Worm (Caenorhabditis elegans): ENCODE measurements around the gene sph-1.

sph-1 gene

DNA sequence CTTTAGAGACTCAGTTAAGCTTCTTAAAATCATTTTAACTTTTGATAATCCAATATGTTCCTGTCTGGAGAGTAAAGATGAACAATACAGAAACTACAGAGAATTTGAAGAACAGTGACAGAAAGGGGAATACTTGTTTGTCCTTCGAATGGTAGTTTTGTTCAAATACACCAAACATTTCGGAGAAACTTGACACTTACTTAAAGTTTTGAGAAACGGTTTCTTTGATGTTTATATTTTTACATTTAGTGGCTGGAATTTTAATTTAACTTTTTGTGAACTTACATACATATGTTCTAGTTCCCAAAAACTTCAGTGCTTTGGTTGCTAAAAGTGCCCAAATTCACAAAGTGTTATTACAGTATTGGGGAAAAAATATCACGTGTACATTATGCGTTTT, 23.8 kb upstream of the sph-1 start, which contains the start of gene B0218.5:
B0218.5 (minus strand) TSS at position 101 of the 400 bp plus-strand sequence.
- TF ChIP-seq ces-1 (GFP tag; optimal IDR thresholded peaks at IDR 0.05) (no peak), tbx-2 (tag; optimal IDR thresholded peaks at IDR 0.05) (no peak), sptf-1 (tag; optimal IDR thresholded peaks at IDR 0.05) (no peak), fos-1 (tag; optimal IDR thresholded peaks at IDR 0.05) (no peak), F16B12.6 (tag; optimal IDR thresholded peaks at IDR 0.05) (no peak), zag-1 (tag; optimal IDR thresholded peaks at IDR 0.05) (no peak), ceh-88 (GFP tag; IDR thresholded peaks at IDR 0.05) (no peak), nhr-47 (tag; optimal IDR thresholded peaks at IDR 0.05) (no peak), dsc-1 (tag; optimal IDR thresholded peaks at IDR 0.05) (no peak), jun-1 (tag; optimal IDR thresholded peaks at IDR 0.05) (no peak), ceh-8 (GFP tag; optimal IDR thresholded peaks at IDR 0.05) (no peak), ztf-11 (tag; optimal IDR thresholded peaks at IDR 0.05) (no peak), grh-1 (GFP tag; IDR thresholded peaks at IDR 0.05) (no peak), Y116A8C.19 (tag; optimal IDR thresholded peaks at IDR 0.05; ENCODE audit: borderline replicate concordance) (no peak), lin-39 (tag; optimal IDR thresholded peaks at IDR 0.05) (no peak), pqm-1 (tag; optimal IDR thresholded peaks at IDR 0.05) (no peak), elt-3 (tag; optimal IDR thresholded peaks at IDR 0.05) (no peak), mef-2 (tag; optimal IDR thresholded peaks at IDR 0.05) (no peak), unc-86 (tag; optimal IDR thresholded peaks at IDR 0.05) (no peak), lin-35 (GFP tag; optimal IDR thresholded peaks at IDR 0.05) (no peak)

DNA sequence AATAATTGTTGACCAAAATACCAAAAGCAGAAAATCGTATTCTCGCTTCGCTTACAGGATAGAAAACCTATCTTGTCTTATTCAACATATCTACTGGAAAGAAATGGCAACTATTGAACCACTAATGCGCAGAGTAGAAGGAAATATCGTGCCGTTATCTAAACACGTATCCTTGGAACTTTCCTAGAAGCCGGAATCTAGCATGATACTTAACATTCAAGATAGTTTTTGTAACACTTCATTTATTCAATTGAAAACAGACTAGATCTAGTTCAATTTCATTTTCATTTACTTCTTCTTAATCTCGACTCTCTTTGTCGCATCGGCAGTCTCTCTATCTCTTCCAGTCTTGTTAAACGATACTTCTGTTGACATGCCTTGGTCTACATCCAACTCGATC, 21.6 kb upstream of the sph-1 start:
- TF ChIP-seq nhr-11 (tag; optimal IDR thresholded peaks at IDR 0.05) (no peak), unc-86 (tag; optimal IDR thresholded peaks at IDR 0.05) (no peak), nhr-71 (tag; optimal IDR thresholded peaks at IDR 0.05) (no peak), lsy-2 (tag; optimal IDR thresholded peaks at IDR 0.05) (no peak)

DNA sequence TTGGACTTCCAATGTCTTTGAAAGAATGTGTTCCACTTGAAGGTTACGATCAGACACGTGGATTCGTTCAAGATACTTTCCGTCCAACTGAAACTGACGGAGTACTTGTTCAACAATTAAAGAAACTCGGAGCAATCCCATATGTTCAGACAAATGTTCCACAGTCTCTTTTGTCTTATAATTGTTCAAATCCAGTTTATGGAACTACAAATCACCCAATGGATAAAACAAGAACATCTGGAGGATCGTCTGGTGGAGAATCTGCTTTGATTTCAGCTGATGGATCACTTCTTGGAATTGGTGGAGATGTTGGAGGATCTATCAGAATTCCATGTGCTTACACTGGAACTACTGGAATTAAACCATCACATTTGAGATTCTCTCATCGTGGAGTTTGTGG, 19.8 kb upstream of the sph-1 start:
- TF ChIP-seq pqm-1 (tag; optimal IDR thresholded peaks at IDR 0.05) = no peak
- no peak for TF ChIP-seq grh-1 (GFP tag; IDR thresholded peaks at IDR 0.05)
- no peak for TF ChIP-seq egl-27 (tag; optimal IDR thresholded peaks at IDR 0.05)
- no peak for TF ChIP-seq efl-1 (optimal IDR thresholded peaks at IDR 0.05)
- TF ChIP-seq efl-1 (GFP tag; optimal IDR thresholded peaks at IDR 0.05 in 1 of 2) = peak in 1 of 2 experiments; percentile 14

DNA sequence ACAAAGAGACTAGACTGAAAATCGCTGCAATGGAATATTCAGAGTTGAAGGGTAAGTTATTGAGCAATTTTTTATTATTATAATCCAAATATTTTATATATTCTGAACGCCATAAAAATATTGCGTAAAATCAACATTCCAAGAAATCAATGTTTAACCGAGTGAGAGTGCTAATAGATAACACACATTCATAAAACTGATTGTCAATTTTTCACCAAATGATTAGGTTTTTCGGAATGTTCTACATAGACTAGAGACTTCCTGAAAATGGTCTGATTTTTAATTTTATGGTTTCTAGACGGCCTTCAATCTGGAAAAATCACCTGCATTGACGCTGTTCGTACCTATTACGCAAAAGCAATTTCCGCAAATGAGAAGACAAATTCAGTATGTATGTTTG, 19.3 kb upstream of the sph-1 start:
- TF ChIP-seq elt-2 (tag; optimal IDR thresholded peaks at IDR 0.05) (peak; percentile 37), irx-1 (tag; optimal IDR thresholded peaks at IDR 0.05) (no peak)

DNA sequence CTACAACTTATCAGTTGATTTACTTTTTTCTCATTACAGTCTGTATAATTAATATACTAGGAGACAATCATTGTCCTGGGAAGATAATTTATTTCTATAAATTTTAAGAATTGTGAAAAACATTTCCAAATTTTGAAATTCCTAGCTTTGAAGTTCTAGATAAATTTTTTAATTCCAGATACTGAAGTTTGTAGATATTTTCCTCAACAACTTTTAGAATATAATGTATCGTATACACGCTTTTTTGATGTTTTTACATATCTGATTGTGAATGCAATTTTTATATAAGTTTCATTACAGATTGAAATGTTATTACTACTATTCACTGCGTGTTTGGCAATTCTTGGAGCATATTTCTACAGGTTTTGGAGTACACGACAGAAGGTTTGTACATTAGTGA, 18.8 kb upstream of the sph-1 start, which contains the start of gene faah-2:
faah-2 (plus strand) TSS at position 301 of the 400 bp plus-strand sequence.
- no peak for TF ChIP-seq C04F5.9 (tag; optimal IDR thresholded peaks at IDR 0.05)
- no peak for TF ChIP-seq nhr-47 (tag; optimal IDR thresholded peaks at IDR 0.05)
- TF ChIP-seq blmp-1 (tag; optimal IDR thresholded peaks at IDR 0.05) = no peak
- TF ChIP-seq ceh-90 (tag; optimal IDR thresholded peaks at IDR 0.05) = no peak
- no peak for TF ChIP-seq jun-1 (tag; optimal IDR thresholded peaks at IDR 0.05)
- no peak for TF ChIP-seq lin-14 (GFP tag; optimal IDR thresholded peaks at IDR 0.05)
- no peak for TF ChIP-seq dsc-1 (tag; optimal IDR thresholded peaks at IDR 0.05)
- no peak for TF ChIP-seq ztf-4 (tag; optimal IDR thresholded peaks at IDR 0.05)
- TF ChIP-seq irx-1 (tag; optimal IDR thresholded peaks at IDR 0.05) = no peak
- TF ChIP-seq lin-13 (GFP tag; optimal IDR thresholded peaks at IDR 0.05) = no peak
- no peak for TF ChIP-seq ceh-63 (GFP tag; optimal IDR thresholded peaks at IDR 0.05)
- no peak for TF ChIP-seq efl-3 (GFP tag; optimal IDR thresholded peaks at IDR 0.05)
- TF ChIP-seq nhr-77 (tag; optimal IDR thresholded peaks at IDR 0.05) = no peak
- TF ChIP-seq lin-35 (GFP tag; optimal IDR thresholded peaks at IDR 0.05) = no peak
- no peak for TF ChIP-seq vab-15 (tag; optimal IDR thresholded peaks at IDR 0.05)
- no peak for TF ChIP-seq unc-62 (GFP tag; optimal IDR thresholded peaks at IDR 0.05)
- TF ChIP-seq zip-4 (GFP tag; optimal IDR thresholded peaks at IDR 0.05) = no peak
